Worm (Caenorhabditis elegans) whole organism, L1 larva: ENCODE data around the gene Y17D7C.2.

Experiments used
- C04F5.9 ChIP-seq: sonication (generic microtip); optimal IDR thresholded peaks from 2 replicates; lab custom pipeline; 2016; ENCODE audit warnings: missing genetic modification characterization, missing compliant biosample characterization
- C16A3.4 ChIP-seq: fragments of 150-350 bp; optimal IDR thresholded peaks from 2 replicates; lab custom pipeline; 2014; ENCODE audit warnings: missing biosample characterization, missing genetic modification characterization
- F16B12.6 ChIP-seq: fragments of 150-350 bp; optimal IDR thresholded peaks from 2 replicates; lab custom pipeline; 2014; ENCODE audit warnings: missing biosample characterization, missing genetic modification characterization
- Y116A8C.19 ChIP-seq: sonication (generic microtip); optimal IDR thresholded peaks from 2 replicates; lab custom pipeline; 2016; ENCODE audit warnings: missing compliant biosample characterization, missing genetic modification characterization, borderline replicate concordance
- aha-1 ChIP-seq: fragments of 150-350 bp; optimal IDR thresholded peaks from 2 replicates; lab custom pipeline; 2014; ENCODE audit warnings: missing biosample characterization, missing genetic modification characterization
- aly-2 ChIP-seq: fragments of 150-350 bp; optimal IDR thresholded peaks from 2 replicates; lab custom pipeline; 2014; ENCODE audit warnings: missing biosample characterization, missing genetic modification characterization
- blmp-1 ChIP-seq: fragments of 150-350 bp; optimal IDR thresholded peaks from 2 replicates; lab custom pipeline; 2014; ENCODE audit warnings: missing biosample characterization, missing genetic modification characterization
- ceh-82 ChIP-seq, 3 experiments: fragments of 150-350 bp in 1 of 3; sonication (generic microtip) in 2 of 3; optimal IDR thresholded peaks; 2 replicates each; lab custom pipeline; 2014 to 2017; ENCODE audit warnings: missing biosample characterization in 3 of 3, missing genetic modification characterization in 3 of 3
- ces-1 ChIP-seq: fragments of 150-350 bp; optimal IDR thresholded peaks from 2 replicates; lab custom pipeline; 2014; ENCODE audit warnings: missing biosample characterization, missing genetic modification reagents, missing genetic modification characterization
- efl-1 ChIP-seq, 4 experiments: fragments of 150-350 bp; optimal IDR thresholded peaks in 3 of 4; peaks in 1 of 4; 1 replicate in 1 of 4; 2 replicates in 3 of 4; lab custom pipeline; 2014; ENCODE audit warnings: missing biosample characterization in 2 of 4, missing genetic modification characterization in 2 of 4, missing genetic modification reagents in 2 of 4
- efl-3 ChIP-seq: fragments of 200-800 bp; sonication (Bioruptor generic); optimal IDR thresholded peaks from 2 replicates; lab custom pipeline; 2018; ENCODE audit warnings: mild to moderate bottlenecking, missing genetic modification characterization, missing compliant biosample characterization
- egl-13 ChIP-seq: sonication (generic microtip); optimal IDR thresholded peaks from 2 replicates; lab custom pipeline; 2016; ENCODE audit warnings: missing genotype, missing genetic modification reagents, missing genetic modification characterization, missing compliant biosample characterization
- elt-2 ChIP-seq: sonication (generic microtip); optimal IDR thresholded peaks from 2 replicates; lab custom pipeline; 2016; ENCODE audit warnings: missing genetic modification characterization, mild to moderate bottlenecking, inconsistent platforms, missing compliant biosample characterization, missing genetic modification reagents
- elt-3 ChIP-seq, 6 experiments: fragments of 150-350 bp in 1 of 6; sonication (generic microtip); optimal IDR thresholded peaks; 2 replicates each; lab custom pipeline; 2017 to 2018; ENCODE audit warnings: missing biosample characterization in 6 of 6, missing genetic modification characterization in 6 of 6, inconsistent platforms in 1 of 6
- fkh-4 ChIP-seq: sonication (generic microtip); optimal IDR thresholded peaks from 2 replicates; lab custom pipeline; 2016; ENCODE audit warnings: missing compliant biosample characterization, missing genetic modification characterization, borderline replicate concordance
- fos-1 ChIP-seq: fragments of 150-350 bp; optimal IDR thresholded peaks from 2 replicates; lab custom pipeline; 2014; ENCODE audit warnings: missing biosample characterization, missing genetic modification characterization
- grh-1 ChIP-seq: fragments of 200-800 bp; sonication (Bioruptor generic); IDR thresholded peaks from 2 replicates; pipeline ENCODE4 v1.3.6; 2022; ENCODE audit warnings: missing genetic modification reagents, missing genetic modification characterization, missing compliant biosample characterization
- lin-39 ChIP-seq: fragments of 150-350 bp; optimal IDR thresholded peaks from 2 replicates; lab custom pipeline; 2014; ENCODE audit warnings: missing biosample characterization, missing genetic modification reagents, missing genetic modification characterization
- lir-3 ChIP-seq: sonication (generic microtip); optimal IDR thresholded peaks from 2 replicates; lab custom pipeline; 2016; ENCODE audit warnings: mild to moderate bottlenecking, missing genetic modification characterization, moderate library complexity, missing compliant biosample characterization; ENCODE audit not compliant: poor library complexity
- mdl-1 ChIP-seq, 2 experiments: fragments of 150-350 bp; optimal IDR thresholded peaks; 2 replicates each; lab custom pipeline; 2014 to 2017; ENCODE audit warnings: missing biosample characterization in 2 of 2, missing genetic modification characterization in 2 of 2, inconsistent platforms in 1 of 2
- mef-2 ChIP-seq: fragments of 150-350 bp; optimal IDR thresholded peaks from 2 replicates; lab custom pipeline; 2014; ENCODE audit warnings: missing biosample characterization, missing genetic modification characterization
- nhr-11 ChIP-seq: fragments of 150-350 bp; optimal IDR thresholded peaks from 2 replicates; lab custom pipeline; 2014; ENCODE audit warnings: missing biosample characterization, missing genetic modification characterization
- nhr-19 ChIP-seq: fragments of 200-800 bp; sonication (Bioruptor generic); conservative IDR thresholded peaks from 2 replicates; pipeline ENCODE4 v1.3.6; 2022; ENCODE audit warnings: missing genetic modification characterization, missing compliant biosample characterization
- nhr-237 ChIP-seq: fragments of 150-350 bp; optimal IDR thresholded peaks from 2 replicates; lab custom pipeline; 2014; ENCODE audit warnings: missing biosample characterization, missing genetic modification characterization
- nhr-47 ChIP-seq: sonication (generic microtip); optimal IDR thresholded peaks from 2 replicates; lab custom pipeline; 2016; ENCODE audit warnings: mild to moderate bottlenecking, missing genetic modification characterization, moderate library complexity, missing compliant biosample characterization
- nhr-77 ChIP-seq: fragments of 150-350 bp; optimal IDR thresholded peaks from 2 replicates; lab custom pipeline; 2014; ENCODE audit warnings: missing biosample characterization, missing genetic modification characterization
- nhr-84 ChIP-seq: sonication (generic microtip); optimal IDR thresholded peaks from 2 replicates; lab custom pipeline; 2017; ENCODE audit warnings: missing biosample characterization, missing genetic modification characterization
- pag-3 ChIP-seq: sonication (generic microtip); optimal IDR thresholded peaks from 2 replicates; lab custom pipeline; 2017; ENCODE audit warnings: missing genetic modification characterization, mild to moderate bottlenecking, missing compliant biosample characterization, antibody characterized with exemption, borderline replicate concordance; ENCODE audit not compliant: insufficient read depth
- pqm-1 ChIP-seq: sonication (generic microtip); optimal IDR thresholded peaks from 3 replicates; lab custom pipeline; 2017; ENCODE audit warnings: missing biosample characterization, missing genetic modification characterization
- rnt-1 ChIP-seq: sonication (generic microtip); optimal IDR thresholded peaks from 2 replicates; lab custom pipeline; 2016; ENCODE audit warnings: mild to moderate bottlenecking, missing genetic modification characterization, moderate library complexity, missing compliant biosample characterization
- sox-4 ChIP-seq: sonication (generic microtip); optimal IDR thresholded peaks from 2 replicates; lab custom pipeline; 2016; ENCODE audit warnings: missing genetic modification characterization, missing compliant biosample characterization
- sptf-1 ChIP-seq: fragments of 150-350 bp; optimal IDR thresholded peaks from 2 replicates; lab custom pipeline; 2014; ENCODE audit warnings: missing biosample characterization, missing genetic modification characterization
- tbx-2 ChIP-seq: sonication (generic microtip); optimal IDR thresholded peaks from 2 replicates; lab custom pipeline; 2016; ENCODE audit warnings: missing genetic modification characterization, missing compliant biosample characterization
- unc-130 ChIP-seq: fragments of 150-350 bp; optimal IDR thresholded peaks from 2 replicates; lab custom pipeline; 2017; ENCODE audit warnings: missing biosample characterization, missing genetic modification characterization, inconsistent platforms
- unc-30 ChIP-seq: sonication (generic microtip); optimal IDR thresholded peaks from 2 replicates; lab custom pipeline; 2017; ENCODE audit warnings: missing biosample characterization, missing genetic modification characterization
- unc-98 ChIP-seq: fragments of 200-800 bp; sonication (Bioruptor generic); IDR thresholded peaks from 2 replicates; pipeline ENCODE4 v1.3.6; 2022; ENCODE audit warnings: missing genetic modification characterization, missing compliant biosample characterization
- xbp-1 ChIP-seq: sonication (generic microtip); optimal IDR thresholded peaks from 2 replicates; lab custom pipeline; 2016; ENCODE audit warnings: missing genetic modification characterization, missing compliant biosample characterization
- zag-1 ChIP-seq: fragments of 150-350 bp; optimal IDR thresholded peaks from 2 replicates; lab custom pipeline; 2014; ENCODE audit warnings: missing biosample characterization, missing genetic modification characterization
- zip-4 ChIP-seq: fragments of 200-800 bp; sonication (Bioruptor generic); optimal IDR thresholded peaks from 2 replicates; lab custom pipeline; 2018; ENCODE audit warnings: mild to moderate bottlenecking, missing genetic modification characterization, moderate library complexity, missing compliant biosample characterization
- ztf-4 ChIP-seq: fragments of 150-350 bp; optimal IDR thresholded peaks from 2 replicates; lab custom pipeline; 2014; ENCODE audit warnings: missing biosample characterization, missing genetic modification characterization

The Y17D7C.2 gene

ce11 chrV:18684455-18684987 is 35.3 kb downstream of the Y17D7C.2 start, which contains the start of gene Y69H2.17 (continued):
- TF ChIP-seq zip-4 (GFP tag; lab: Kevin White, UChicago) (no peak), efl-3 (no peak), lin-39 (tag; lab: Kevin White, UChicago) (no peak), nhr-19 (GFP tag; lab: Robert Waterston, UW) (no peak), unc-130 (no peak), egl-13 (peak; percentile 7), tbx-2 (tag; lab: Kevin White, UChicago) (no peak), zag-1 (tag; lab: Kevin White, UChicago) (no peak), nhr-11 (tag; lab: Kevin White, UChicago) (no peak), fos-1 (tag; lab: Kevin White, UChicago) (no peak), C16A3.4 (tag; lab: Kevin White, UChicago) (no peak), Y116A8C.19 (tag; lab: Kevin White, UChicago) (no peak), blmp-1 (no peak), pqm-1 (no peak), elt-3 (tag; optimal IDR thresholded peaks at IDR 0.05; lab: Kevin White, UChicago) (no peak), sox-4 (tag; lab: Kevin White, UChicago) (peak; percentile 12), nhr-237 (tag; lab: Kevin White, UChicago) (no peak), nhr-77 (tag; lab: Kevin White, UChicago) (no peak), xbp-1 (tag; lab: Kevin White, UChicago) (no peak), ces-1 (GFP tag; lab: Kevin White, UChicago) (no peak), fkh-4 (no peak), sptf-1 (tag; lab: Kevin White, UChicago) (no peak), nhr-47 (peak; percentile 64)
- TF ChIP-seq, all 84 proteins: peak for 6

- no peak for TF ChIP-seq Y116A8C.19 (tag; lab: Kevin White, UChicago)
- TF ChIP-seq pag-3 (tag; lab: Kevin White, UChicago): no peak
- TF ChIP-seq aha-1: no peak
- no peak for TF ChIP-seq nhr-84 (tag; lab: Kevin White, UChicago)
- TF ChIP-seq rnt-1 (tag; lab: Kevin White, UChicago): no peak
- TF ChIP-seq F16B12.6 (tag; lab: Kevin White, UChicago): no peak
- no peak for TF ChIP-seq unc-98 (GFP tag; lab: Robert Waterston, UW)
- no peak for TF ChIP-seq ceh-82 (tag; optimal IDR thresholded peaks at IDR 0.05; lab: Kevin White, UChicago)
- TF ChIP-seq mdl-1 (tag; optimal IDR thresholded peaks at IDR 0.05; lab: Kevin White, UChicago): no peak
- TF ChIP-seq unc-30 (tag; lab: Kevin White, UChicago): no peak
- TF ChIP-seq lin-39 (tag; lab: Kevin White, UChicago): no peak
- no peak for TF ChIP-seq aly-2 (tag; lab: Kevin White, UChicago)
- no peak for TF ChIP-seq mef-2 (tag; lab: Kevin White, UChicago)
- TF ChIP-seq ces-1 (GFP tag; lab: Kevin White, UChicago): no peak
- TF ChIP-seq ztf-4 (tag; lab: Kevin White, UChicago): no peak
- TF ChIP-seq elt-2 (tag; lab: Kevin White, UChicago): no peak
- TF ChIP-seq C04F5.9 (tag; lab: Kevin White, UChicago): no peak
- TF ChIP-seq grh-1 (GFP tag; lab: Robert Waterston, UW): no peak
- TF ChIP-seq nhr-77 (tag; lab: Kevin White, UChicago): no peak
Observed at ce11 chrV:18674367-18674766, 45.4 kb downstream of the Y17D7C.2 start.

- TF ChIP-seq efl-1 (optimal IDR thresholded peaks at IDR 0.05; lab: Kevin White, UChicago) (no peak), efl-1 (GFP tag; optimal IDR thresholded peaks at IDR 0.05 in 1 of 2; lab: Kevin White, UChicago) (peak in 1 of 2 experiments; percentile 82), zip-4 (GFP tag; lab: Kevin White, UChicago) (no peak), lir-3 (tag; lab: Kevin White, UChicago) (no peak)
Observed at ce11 chrV:18671811-18672210, 48.0 kb downstream of the Y17D7C.2 start.
